Fruit fly (Drosophila melanogaster) whole organism, embryonic: ENCODE data around the gene ry.
A peak's percentile ranks its signal among the peaks of the same experiment; 100 is the strongest.

Source experiments
- Aef1 ChIP-seq: fragments of 200-800 bp; sonication (Bioruptor generic); IDR thresholded peaks from 3 replicates; pipeline ENCODE4 v1.3.6; 2022; ENCODE audit warnings: missing biosample characterization, missing genetic modification characterization
- Atf-2 ChIP-seq: fragments of 200-800 bp; sonication (Bioruptor generic); optimal IDR thresholded peaks from 2 replicates; lab custom pipeline; 2016; ENCODE audit warnings: missing biosample characterization, missing genetic modification characterization
- B-H2 ChIP-seq: fragments of 200-800 bp; sonication (Bioruptor generic); optimal IDR thresholded peaks from 2 replicates; lab custom pipeline; 2018; ENCODE audit warnings: missing biosample characterization, mild to moderate bottlenecking, missing genetic modification characterization
- BtbVII ChIP-seq: fragments of 200-800 bp; sonication (Bioruptor generic); optimal IDR thresholded peaks from 3 replicates; lab custom pipeline; 2017; ENCODE audit warnings: missing biosample characterization, mild to moderate bottlenecking, missing genetic modification characterization
- CG10209 ChIP-seq: fragments of 200-800 bp; sonication (Bioruptor generic); optimal IDR thresholded peaks from 3 replicates; lab custom pipeline; 2017; ENCODE audit warnings: missing biosample characterization, mild to moderate bottlenecking, missing genetic modification characterization, missing genetic modification reagents
- CG10654 ChIP-seq: fragments of 200-800 bp; sonication (Bioruptor generic); optimal IDR thresholded peaks from 2 replicates; lab custom pipeline; 2016; ENCODE audit warnings: missing biosample characterization, missing genetic modification characterization
- CG11504 ChIP-seq: fragments of 200-800 bp; sonication (Bioruptor generic); optimal IDR thresholded peaks from 3 replicates; lab custom pipeline; 2019; ENCODE audit warnings: missing biosample characterization, mild to moderate bottlenecking, missing genetic modification characterization, moderate library complexity
- CG11723 ChIP-seq: fragments of 200-800 bp; sonication (Bioruptor generic); optimal IDR thresholded peaks from 2 replicates; lab custom pipeline; 2017; ENCODE audit warnings: missing biosample characterization, mild to moderate bottlenecking, missing genetic modification characterization
- CG13894 ChIP-seq: fragments of 200-800 bp; sonication (Bioruptor generic); optimal IDR thresholded peaks from 3 replicates; lab custom pipeline; 2018; ENCODE audit warnings: missing biosample characterization, mild to moderate bottlenecking, missing genetic modification characterization, moderate library complexity
- CG1529 ChIP-seq: fragments of 200-800 bp; sonication (Bioruptor generic); optimal IDR thresholded peaks from 3 replicates; lab custom pipeline; 2018; ENCODE audit warnings: missing biosample characterization, missing genetic modification characterization
- CG17186 ChIP-seq: fragments of 200-800 bp; sonication (Bioruptor generic); optimal IDR thresholded peaks from 3 replicates; lab custom pipeline; 2017; ENCODE audit warnings: missing biosample characterization, missing genetic modification reagents, missing genetic modification characterization
- CG18011 ChIP-seq: fragments of 200-800 bp; sonication (Bioruptor generic); optimal IDR thresholded peaks from 2 replicates; lab custom pipeline; 2017; ENCODE audit warnings: missing biosample characterization, missing genetic modification characterization, mild to moderate bottlenecking, moderate library complexity, missing genotype
- CG32767 ChIP-seq: fragments of 200-800 bp; sonication (Bioruptor generic); IDR thresholded peaks from 2 replicates; pipeline ENCODE4 v1.3.6; 2022; ENCODE audit warnings: missing biosample characterization, missing genetic modification characterization
- CG34376 ChIP-seq: fragments of 200-800 bp; sonication (Bioruptor generic); optimal IDR thresholded peaks from 2 replicates; lab custom pipeline; 2018; ENCODE audit warnings: missing biosample characterization, mild to moderate bottlenecking, missing genetic modification characterization
- CG6175 ChIP-seq: fragments of 200-800 bp; sonication (Bioruptor generic); IDR thresholded peaks from 3 replicates; pipeline ENCODE4 v1.3.6; 2022; ENCODE audit warnings: missing biosample characterization, missing genetic modification characterization
- CG6272 ChIP-seq: fragments of 200-800 bp; sonication (Bioruptor generic); IDR thresholded peaks from 2 replicates; pipeline ENCODE4 v1.3.6; 2022; ENCODE audit warnings: missing biosample characterization, missing genetic modification characterization
- CG6683 ChIP-seq: fragments of 200-800 bp; sonication (Bioruptor generic); optimal IDR thresholded peaks from 2 replicates; lab custom pipeline; 2017; ENCODE audit warnings: missing biosample characterization, mild to moderate bottlenecking, missing genetic modification characterization, missing genetic modification reagents
- CG6791 ChIP-seq: fragments of 200-800 bp; sonication (Bioruptor generic); IDR thresholded peaks from 3 replicates; pipeline ENCODE4 v1.3.6; 2022; ENCODE audit warnings: missing biosample characterization, missing genetic modification characterization; ENCODE audit not compliant: partially characterized antibody
- CG6813 ChIP-seq: fragments of 200-800 bp; sonication (Bioruptor generic); optimal IDR thresholded peaks from 2 replicates; lab custom pipeline; 2017; ENCODE audit warnings: missing biosample characterization, missing genetic modification characterization, mild to moderate bottlenecking, moderate library complexity, missing genetic modification reagents
- CG8478 ChIP-seq: fragments of >200 bp; optimal IDR thresholded peaks from 2 replicates; lab custom pipeline; 2018
- CG9932 ChIP-seq: fragments of 200-800 bp; sonication (Bioruptor generic); IDR thresholded peaks from 2 replicates; pipeline ENCODE4 v1.3.6; 2022; ENCODE audit warnings: missing biosample characterization, missing genetic modification characterization
- Dp ChIP-seq: fragments of 200-800 bp; sonication (Bioruptor generic); optimal IDR thresholded peaks from 2 replicates; lab custom pipeline; 2018; ENCODE audit warnings: missing biosample characterization, mild to moderate bottlenecking, missing genetic modification characterization, moderate library complexity
- E2f2 ChIP-seq: fragments of 200-800 bp; sonication (Bioruptor generic); IDR thresholded peaks from 2 replicates; pipeline ENCODE4 v1.3.6; 2022; ENCODE audit warnings: missing biosample characterization, missing genetic modification characterization
- Elba2 ChIP-seq: fragments of 200-800 bp; sonication (Bioruptor generic); optimal IDR thresholded peaks from 3 replicates; lab custom pipeline; 2016; ENCODE audit warnings: missing biosample characterization, missing genetic modification characterization
- H2.0 ChIP-seq: fragments of 200-800 bp; sonication (Bioruptor generic); IDR thresholded peaks from 2 replicates; pipeline ENCODE4 v1.3.6; 2022; ENCODE audit warnings: missing biosample characterization, missing genetic modification characterization
- Mrtf ChIP-seq: fragments of 200-800 bp; sonication (Bioruptor generic); IDR thresholded peaks from 3 replicates; pipeline ENCODE4 v1.3.6; 2022; ENCODE audit warnings: missing biosample characterization, missing genetic modification characterization
- NC2α ChIP-seq: fragments of 200-800 bp; sonication (Bioruptor generic); optimal IDR thresholded peaks from 2 replicates; lab custom pipeline; 2016; ENCODE audit warnings: missing biosample characterization, missing genetic modification characterization
- Oaz ChIP-seq: fragments of 200-800 bp; sonication (Bioruptor generic); IDR thresholded peaks from 2 replicates; pipeline ENCODE4 v1.3.6; 2022; ENCODE audit warnings: missing biosample characterization, missing genetic modification characterization
- Side ChIP-seq: fragments of 200-800 bp; sonication (Bioruptor generic); optimal IDR thresholded peaks from 2 replicates; lab custom pipeline; 2016; ENCODE audit warnings: missing biosample characterization, missing genetic modification characterization
- Stat92E ChIP-seq, 3 experiments: fragments of >200 bp in 2 of 3; fragments of 200-800 bp in 1 of 3; sonication (Bioruptor generic) in 1 of 3; optimal IDR thresholded peaks; 2 replicates each; lab custom pipeline; 2017 to 2019; ENCODE audit warnings: missing biosample characterization in 3 of 3, missing genetic modification characterization in 3 of 3, mild to moderate bottlenecking in 1 of 3, moderate library complexity in 1 of 3
- br ChIP-seq: fragments of >200 bp; optimal IDR thresholded peaks from 2 replicates; lab custom pipeline; 2017
- chn ChIP-seq: fragments of 200-800 bp; sonication (Bioruptor generic); optimal IDR thresholded peaks from 2 replicates; lab custom pipeline; 2016; ENCODE audit warnings: missing biosample characterization, missing genetic modification characterization
- croc ChIP-seq: fragments of 200-800 bp; sonication (Bioruptor generic); conservative IDR thresholded peaks from 3 replicates; pipeline ENCODE4 v1.3.6; 2022; ENCODE audit warnings: missing biosample characterization, missing genetic modification characterization
- dimm ChIP-seq: fragments of 200-800 bp; sonication (Bioruptor generic); IDR thresholded peaks from 2 replicates; pipeline ENCODE4 v1.3.6; 2022; ENCODE audit warnings: missing biosample characterization, missing genetic modification characterization
- emc ChIP-seq: fragments of 200-800 bp; sonication (Bioruptor generic); optimal IDR thresholded peaks from 2 replicates; lab custom pipeline; 2016; ENCODE audit warnings: missing biosample characterization, missing genetic modification characterization
- exex ChIP-seq: fragments of 200-800 bp; sonication (Bioruptor generic); optimal IDR thresholded peaks from 4 replicates; lab custom pipeline; 2018; ENCODE audit warnings: missing biosample characterization, mild to moderate bottlenecking, missing genetic modification characterization, moderate library complexity
- ftz-f1 ChIP-seq: fragments of 200-800 bp; sonication (Bioruptor generic); optimal IDR thresholded peaks from 2 replicates; lab custom pipeline; 2016; ENCODE audit warnings: missing biosample characterization, missing genetic modification characterization
- gce ChIP-seq: fragments of 200-800 bp; sonication (Bioruptor generic); IDR thresholded peaks from 3 replicates; pipeline ENCODE4 v1.3.6; 2022; ENCODE audit warnings: missing biosample characterization, missing genetic modification characterization
- gcm2 ChIP-seq: fragments of 200-800 bp; sonication (Bioruptor generic); optimal IDR thresholded peaks from 2 replicates; lab custom pipeline; 2016; ENCODE audit warnings: missing biosample characterization, missing genetic modification characterization
- ind ChIP-seq: fragments of 200-800 bp; sonication (Bioruptor generic); optimal IDR thresholded peaks from 3 replicates; lab custom pipeline; 2016; ENCODE audit warnings: missing biosample characterization, missing genetic modification characterization
- insv ChIP-seq, 2 experiments: fragments of 200-800 bp; sonication (Bioruptor generic); optimal IDR thresholded peaks; 3 replicates each; lab custom pipeline; 2016 to 2018; ENCODE audit warnings: missing biosample characterization in 2 of 2, missing genetic modification characterization in 2 of 2
- klu ChIP-seq: fragments of 200-800 bp; sonication (Bioruptor generic); IDR thresholded peaks from 2 replicates; pipeline ENCODE4 v1.3.6; 2022; ENCODE audit warnings: missing biosample characterization, missing genetic modification characterization
- kni ChIP-seq: fragments of 200-800 bp; sonication (Bioruptor generic); optimal IDR thresholded peaks from 3 replicates; lab custom pipeline; 2017; ENCODE audit warnings: mild to moderate bottlenecking, missing biosample characterization, missing genetic modification reagents, missing genetic modification characterization
- lbe ChIP-seq: fragments of 200-800 bp; sonication (Bioruptor generic); optimal IDR thresholded peaks from 2 replicates; lab custom pipeline; 2016; ENCODE audit warnings: missing biosample characterization, mild to moderate bottlenecking, missing genetic modification characterization
- nerfin-1 ChIP-seq: fragments of 200-800 bp; sonication (Bioruptor generic); optimal IDR thresholded peaks from 3 replicates; lab custom pipeline; 2019; ENCODE audit warnings: missing biosample characterization, mild to moderate bottlenecking, missing genetic modification characterization, moderate library complexity
- sens ChIP-seq: fragments of 200-800 bp; sonication (Bioruptor generic); peaks from one replicate; lab custom pipeline; 2016; ENCODE audit warnings: missing biosample characterization, missing genetic modification characterization
- seq ChIP-seq: fragments of 200-800 bp; sonication (Bioruptor generic); IDR thresholded peaks from 2 replicates; pipeline ENCODE4 v1.3.6; 2022; ENCODE audit warnings: missing biosample characterization, missing genetic modification characterization
- sug ChIP-seq: fragments of 200-800 bp; optimal IDR thresholded peaks from 2 replicates; lab custom pipeline; 2019; ENCODE audit warnings: missing biosample characterization, mild to moderate bottlenecking, missing genetic modification characterization, moderate library complexity

Gene ry

dm6 chr3R:12988411-12988810, 43.9 kb upstream of the ry start, which contains the start of gene CG14383:
Gene CG14383 (minus strand): TSS chr3R:12988511.
- TF ChIP-seq CG6175: no peak
- 0 out of 2 replicates have a peak, but pooled peaks have one; percentile 18 for TF ChIP-seq dimm (GFP tag; lab: Robert Waterston, UW)

dm6 chr3R:12993018-12993417, 39.3 kb upstream of the ry start, which contains the start of gene yellow-f:
Gene yellow-f (minus strand): TSS chr3R:12993201.
- TF ChIP-seq E2f2 (no peak), klu (GFP tag; lab: Robert Waterston, UW) (no peak), gcm2 (GFP tag; lab: Kevin White, UChicago) (no peak), CG32767 (GFP tag; lab: Robert Waterston, UW) (no peak), Stat92E (GFP tag; optimal IDR thresholded peaks at IDR 0.05; lab: Kevin White, UChicago) (no peak), CG6683 (GFP tag; lab: Kevin White, UChicago) (no peak), Mrtf (GFP tag; lab: Robert Waterston, UW) (no peak), CG11723 (GFP tag; lab: Kevin White, UChicago) (no peak), lbe (GFP tag; lab: Kevin White, UChicago) (no peak), CG6272 (GFP tag; lab: Robert Waterston, UW) (no peak), Oaz (GFP tag; lab: Robert Waterston, UW) (no peak), CG10209 (GFP tag; lab: Kevin White, UChicago) (no peak), Dp (GFP tag; lab: Kevin White, UChicago) (no peak), seq (GFP tag; lab: Robert Waterston, UW) (no peak), CG1529 (GFP tag; lab: Kevin White, UChicago) (no peak), CG10654 (GFP tag; lab: Kevin White, UChicago) (no peak)
- TF ChIP-seq, all 482 proteins: peak for 0

dm6 chr3R:12995047-12995446, 37.3 kb upstream of the ry start, which contains the start of gene yellow-f2:
Gene yellow-f2 (minus strand): TSS chr3R:12995147.
- peak; percentile 72 for TF ChIP-seq Elba2 (GFP tag; lab: Kevin White, UChicago)
- TF ChIP-seq nerfin-1 (tag; lab: Kevin White, UChicago): no peak
- peak; percentile 38 for TF ChIP-seq sug (tag; lab: Kevin White, UChicago)
- TF ChIP-seq CG6813: no peak
- TF ChIP-seq CG34376: peak; percentile 11
- TF ChIP-seq CG13894: no peak

DNA sequence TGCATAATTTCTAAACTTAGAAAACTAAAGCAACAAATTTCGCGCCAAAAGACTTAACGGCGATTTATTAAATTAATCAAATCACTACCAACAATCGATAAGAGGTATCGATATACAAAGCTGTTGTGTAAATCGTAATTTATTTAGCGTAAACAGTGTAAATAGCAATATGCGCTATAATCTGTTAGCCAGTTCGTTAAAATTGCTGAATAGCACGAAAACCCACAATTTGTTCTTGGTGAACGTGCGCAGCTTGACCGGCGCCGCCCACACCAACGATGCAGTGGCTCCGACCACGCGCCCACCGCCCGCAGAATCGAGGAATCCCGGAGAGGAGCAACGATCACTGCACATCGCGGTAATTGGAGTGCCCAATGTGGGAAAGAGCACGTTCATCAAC, 36.8 kb upstream of the ry start, which contains the start of gene CG7488:
TSS of gene CG7488 (plus strand) at position 99 of the 400 bp plus-strand sequence.
- TF ChIP-seq CG17186 (GFP tag; lab: Kevin White, UChicago) (peak; percentile 50), Atf-2 (GFP tag; lab: Kevin White, UChicago) (no peak), NC2α (GFP tag; lab: Kevin White, UChicago) (no peak), CG8478 (no peak), ftz-f1 (GFP tag; lab: Kevin White, UChicago) (no peak), Aef1 (GFP tag; lab: Robert Waterston, UW) (no peak), exex (tag; lab: Kevin White, UChicago) (no peak), sens (GFP tag; lab: Kevin White, UChicago) (peak; percentile 76), BtbVII (no peak), chn (GFP tag; lab: Kevin White, UChicago) (no peak), CG6791 (GFP tag; lab: Robert Waterston, UW) (peak; percentile 89), ind (GFP tag; lab: Kevin White, UChicago) (no peak), insv (GFP tag; optimal IDR thresholded peaks at IDR 0.05; lab: Kevin White, UChicago) (no peak), gce (GFP tag; lab: Robert Waterston, UW) (no peak), B-H2 (GFP tag; lab: Kevin White, UChicago) (no peak), emc (no peak), CG9932 (GFP tag; lab: Robert Waterston, UW) (no peak), CG18011 (GFP tag; lab: Kevin White, UChicago) (no peak), br (lab: Kevin White, UChicago) (no peak), CG11504 (tag; lab: Kevin White, UChicago) (no peak), Side (GFP tag; lab: Kevin White, UChicago) (no peak), kni (GFP tag; lab: Kevin White, UChicago) (no peak), H2.0 (GFP tag; lab: Robert Waterston, UW) (no peak), croc (GFP tag; lab: Robert Waterston, UW) (no peak)
